Fruit fly (Drosophila melanogaster) whole organism, embryonic: ENCODE results near the gene CG9674.
A peak's percentile ranks its signal among the peaks of the same experiment; 100 is the strongest.

Experiments
- Adf1 ChIP-seq: fragments of 200-800 bp; sonication (Bioruptor generic); IDR thresholded peaks from 2 replicates; pipeline ENCODE4 v1.3.6; 2022; ENCODE audit warnings: missing biosample characterization, missing genetic modification characterization
- CG10274 ChIP-seq: fragments of 200-800 bp; sonication (Bioruptor generic); optimal IDR thresholded peaks from 3 replicates; lab custom pipeline; 2017; ENCODE audit warnings: missing biosample characterization, mild to moderate bottlenecking, missing genetic modification characterization
- CG10366 ChIP-seq: fragments of 200-800 bp; sonication (Bioruptor generic); IDR thresholded peaks from 2 replicates; pipeline ENCODE4 v1.3.6; 2022; ENCODE audit warnings: missing biosample characterization, missing genetic modification characterization
- CG10654 ChIP-seq: fragments of 200-800 bp; sonication (Bioruptor generic); optimal IDR thresholded peaks from 2 replicates; lab custom pipeline; 2016; ENCODE audit warnings: missing biosample characterization, missing genetic modification characterization
- CG10959 ChIP-seq: fragments of 200-800 bp; sonication (Bioruptor generic); IDR thresholded peaks from 2 replicates; pipeline ENCODE4 v1.3.6; 2022; ENCODE audit warnings: missing biosample characterization, missing genetic modification characterization
- CG12104 ChIP-seq: fragments of 200-800 bp; sonication (Bioruptor generic); optimal IDR thresholded peaks from 3 replicates; lab custom pipeline; 2016; ENCODE audit warnings: missing biosample characterization, missing genetic modification characterization
- CG12299 ChIP-seq: fragments of 200-800 bp; sonication (Bioruptor generic); optimal IDR thresholded peaks from 2 replicates; lab custom pipeline; 2018; ENCODE audit warnings: missing biosample characterization, mild to moderate bottlenecking, missing genetic modification characterization
- CG12744 ChIP-seq: fragments of 200-800 bp; sonication (Bioruptor generic); optimal IDR thresholded peaks from 2 replicates; lab custom pipeline; 2016; ENCODE audit warnings: missing biosample characterization, missing genetic modification characterization
- CG12942 ChIP-seq: fragments of 200-800 bp; sonication (Bioruptor generic); optimal IDR thresholded peaks from 3 replicates; lab custom pipeline; 2016; ENCODE audit warnings: missing biosample characterization, missing genetic modification characterization
- CG14965 ChIP-seq: fragments of 200-800 bp; sonication (Bioruptor generic); optimal IDR thresholded peaks from 2 replicates; lab custom pipeline; 2016; ENCODE audit warnings: missing biosample characterization, missing genetic modification characterization, borderline replicate concordance
- CG15011 ChIP-seq: fragments of 200-800 bp; sonication (Bioruptor generic); optimal IDR thresholded peaks from 3 replicates; lab custom pipeline; 2018; ENCODE audit warnings: missing biosample characterization, mild to moderate bottlenecking, missing genetic modification characterization
- CG15073 ChIP-seq: fragments of 200-800 bp; sonication (Bioruptor generic); optimal IDR thresholded peaks from 2 replicates; lab custom pipeline; 2016; ENCODE audit warnings: missing biosample characterization, missing genetic modification characterization
- CG1647 ChIP-seq: fragments of 200-800 bp; sonication (Bioruptor generic); optimal IDR thresholded peaks from 3 replicates; lab custom pipeline; 2016; ENCODE audit warnings: missing biosample characterization, missing genetic modification characterization
- CG17359 ChIP-seq: fragments of 200-800 bp; sonication (Bioruptor generic); optimal IDR thresholded peaks from 3 replicates; lab custom pipeline; 2018; ENCODE audit warnings: missing biosample characterization, mild to moderate bottlenecking, missing genetic modification characterization, moderate library complexity
- CG2889 ChIP-seq: fragments of 200-800 bp; sonication (Bioruptor generic); IDR thresholded peaks from 3 replicates; pipeline ENCODE4 v1.3.6; 2022; ENCODE audit warnings: missing biosample characterization, missing genetic modification characterization
- CG31388 ChIP-seq: fragments of 200-800 bp; sonication (Bioruptor generic); optimal IDR thresholded peaks from 2 replicates; lab custom pipeline; 2016; ENCODE audit warnings: missing biosample characterization, missing genetic modification characterization
- CG4360 ChIP-seq: fragments of 200-800 bp; sonication (Bioruptor generic); IDR thresholded peaks from 2 replicates; pipeline ENCODE4 v1.3.6; 2022; ENCODE audit warnings: missing biosample characterization, missing genetic modification characterization
- CG5245 ChIP-seq: fragments of 200-800 bp; sonication (Bioruptor generic); optimal IDR thresholded peaks from 3 replicates; lab custom pipeline; 2016; ENCODE audit warnings: missing biosample characterization, missing genetic modification characterization
- CG7786 ChIP-seq: fragments of 200-800 bp; sonication (Bioruptor generic); optimal IDR thresholded peaks from 2 replicates; lab custom pipeline; 2016; ENCODE audit warnings: missing biosample characterization, missing genetic modification characterization
- CG8924 ChIP-seq: fragments of 200-800 bp; optimal IDR thresholded peaks from 3 replicates; lab custom pipeline; 2019; ENCODE audit warnings: missing biosample characterization, mild to moderate bottlenecking, missing genetic modification characterization, moderate library complexity
- CG9609 ChIP-seq: fragments of 200-800 bp; sonication (Bioruptor generic); optimal IDR thresholded peaks from 3 replicates; lab custom pipeline; 2016; ENCODE audit warnings: missing biosample characterization, missing genetic modification characterization
- D19B ChIP-seq: fragments of 200-800 bp; sonication (Bioruptor generic); optimal IDR thresholded peaks from 2 replicates; lab custom pipeline; 2017; ENCODE audit warnings: missing biosample characterization, mild to moderate bottlenecking, missing genetic modification characterization
- Max ChIP-seq: fragments of 200-800 bp; sonication (Bioruptor generic); optimal IDR thresholded peaks from 2 replicates; lab custom pipeline; 2016; ENCODE audit warnings: missing biosample characterization, mild to moderate bottlenecking, missing genetic modification characterization
- Neu2 ChIP-seq: fragments of 200-800 bp; sonication (Bioruptor generic); optimal IDR thresholded peaks from 3 replicates; lab custom pipeline; 2016; ENCODE audit warnings: missing biosample characterization, missing genetic modification characterization, borderline replicate concordance
- PHDP ChIP-seq: fragments of 200-800 bp; sonication (Bioruptor generic); optimal IDR thresholded peaks from 3 replicates; lab custom pipeline; 2018; ENCODE audit warnings: missing biosample characterization, mild to moderate bottlenecking, missing genetic modification characterization, moderate library complexity
- Rx ChIP-seq: fragments of 200-800 bp; sonication (Bioruptor generic); IDR thresholded peaks from 2 replicates; pipeline ENCODE4 v1.3.6; 2022; ENCODE audit warnings: missing biosample characterization, missing genetic modification characterization
- Sox100B ChIP-seq: fragments of 200-800 bp; sonication (Bioruptor generic); optimal IDR thresholded peaks from 3 replicates; lab custom pipeline; 2018; ENCODE audit warnings: missing biosample characterization, mild to moderate bottlenecking, missing genetic modification characterization
- Stat92E ChIP-seq, 3 experiments: fragments of >200 bp in 2 of 3; fragments of 200-800 bp in 1 of 3; sonication (Bioruptor generic) in 1 of 3; optimal IDR thresholded peaks; 2 replicates each; lab custom pipeline; 2017 to 2019; ENCODE audit warnings: missing biosample characterization in 3 of 3, missing genetic modification characterization in 3 of 3, mild to moderate bottlenecking in 1 of 3, moderate library complexity in 1 of 3
- Usf ChIP-seq: fragments of 200-800 bp; sonication (Bioruptor generic); optimal IDR thresholded peaks from 2 replicates; lab custom pipeline; 2017; ENCODE audit warnings: missing genotype, missing biosample characterization, missing genetic modification characterization
- ac ChIP-seq: fragments of 200-800 bp; sonication (Bioruptor generic); optimal IDR thresholded peaks from 3 replicates; lab custom pipeline; 2017; ENCODE audit warnings: missing biosample characterization, mild to moderate bottlenecking, missing genetic modification characterization
- ash1 ChIP-seq: fragments of 200-800 bp; sonication (Bioruptor generic); optimal IDR thresholded peaks from 2 replicates; lab custom pipeline; 2018; ENCODE audit warnings: missing biosample characterization, mild to moderate bottlenecking, missing genetic modification characterization
- bcd ChIP-seq: fragments of 200-800 bp; sonication (Bioruptor generic); optimal IDR thresholded peaks from 2 replicates; lab custom pipeline; 2017; ENCODE audit warnings: missing biosample characterization, mild to moderate bottlenecking, missing genetic modification characterization
- bigmax ChIP-seq: fragments of 200-800 bp; sonication (Bioruptor generic); optimal IDR thresholded peaks from 2 replicates; lab custom pipeline; 2018; ENCODE audit warnings: missing biosample characterization, mild to moderate bottlenecking, missing genetic modification characterization
- danr ChIP-seq: fragments of 200-800 bp; sonication (Bioruptor generic); IDR thresholded peaks from 2 replicates; pipeline ENCODE4 v1.3.6; 2022; ENCODE audit warnings: missing biosample characterization, missing genetic modification characterization
- dati ChIP-seq: fragments of 200-800 bp; sonication (Bioruptor generic); IDR thresholded peaks from 2 replicates; pipeline ENCODE4 v1.3.6; 2022; ENCODE audit warnings: missing biosample characterization, missing genetic modification characterization
- dmrt99B ChIP-seq: fragments of 200-800 bp; sonication (Bioruptor generic); optimal IDR thresholded peaks from 2 replicates; lab custom pipeline; 2018; ENCODE audit warnings: missing biosample characterization, mild to moderate bottlenecking, missing genetic modification characterization, moderate library complexity
- gcm2 ChIP-seq: fragments of 200-800 bp; sonication (Bioruptor generic); optimal IDR thresholded peaks from 2 replicates; lab custom pipeline; 2016; ENCODE audit warnings: missing biosample characterization, missing genetic modification characterization
- kay ChIP-seq: fragments of 200-800 bp; sonication (Bioruptor generic); optimal IDR thresholded peaks from 2 replicates; lab custom pipeline; 2016; ENCODE audit warnings: missing biosample characterization, missing genetic modification characterization
- klu ChIP-seq: fragments of 200-800 bp; sonication (Bioruptor generic); IDR thresholded peaks from 2 replicates; pipeline ENCODE4 v1.3.6; 2022; ENCODE audit warnings: missing biosample characterization, missing genetic modification characterization
- knrl ChIP-seq: fragments of 200-800 bp; sonication (Bioruptor generic); IDR thresholded peaks from 3 replicates; pipeline ENCODE4 v1.3.6; 2022; ENCODE audit warnings: missing biosample characterization, missing genetic modification characterization; ENCODE audit not compliant: partially characterized antibody
- onecut ChIP-seq: fragments of 200-800 bp; sonication (Bioruptor generic); IDR thresholded peaks from 2 replicates; pipeline ENCODE4 v1.3.6; 2022; ENCODE audit warnings: missing biosample characterization, missing genetic modification characterization
- pum ChIP-seq: fragments of 200-800 bp; sonication (Bioruptor generic); optimal IDR thresholded peaks from 2 replicates; lab custom pipeline; 2016; ENCODE audit warnings: missing biosample characterization, missing genetic modification characterization
- salm ChIP-seq: fragments of 200-800 bp; sonication (Bioruptor generic); optimal IDR thresholded peaks from 2 replicates; lab custom pipeline; 2018; ENCODE audit warnings: missing biosample characterization, mild to moderate bottlenecking, missing genetic modification characterization
- sens ChIP-seq: fragments of 200-800 bp; sonication (Bioruptor generic); peaks from one replicate; lab custom pipeline; 2016; ENCODE audit warnings: missing biosample characterization, missing genetic modification characterization
- sens-2 ChIP-seq: fragments of 200-800 bp; sonication (Bioruptor generic); IDR thresholded peaks from 2 replicates; pipeline ENCODE4 v1.3.6; 2022; ENCODE audit warnings: missing biosample characterization, missing genetic modification characterization
- sim ChIP-seq: fragments of 200-800 bp; sonication (Bioruptor generic); IDR thresholded peaks from 2 replicates; pipeline ENCODE4 v1.3.6; 2022; ENCODE audit warnings: missing biosample characterization, missing genetic modification characterization
- slbo ChIP-seq: fragments of 200-800 bp; sonication (Bioruptor generic); IDR thresholded peaks from 2 replicates; pipeline ENCODE4 v1.3.6; 2022; ENCODE audit warnings: missing biosample characterization, missing genetic modification characterization
- stc ChIP-seq: fragments of 200-800 bp; sonication (Bioruptor generic); IDR thresholded peaks from 2 replicates; pipeline ENCODE4 v1.3.6; 2022; ENCODE audit warnings: missing biosample characterization, missing genetic modification characterization
- sug ChIP-seq: fragments of 200-800 bp; optimal IDR thresholded peaks from 2 replicates; lab custom pipeline; 2019; ENCODE audit warnings: missing biosample characterization, mild to moderate bottlenecking, missing genetic modification characterization, moderate library complexity
- wek ChIP-seq: fragments of 200-800 bp; sonication (Bioruptor generic); optimal IDR thresholded peaks from 3 replicates; lab custom pipeline; 2018; ENCODE audit warnings: missing biosample characterization, mild to moderate bottlenecking, missing genetic modification characterization, moderate library complexity
- zfh1 ChIP-seq: fragments of 200-800 bp; sonication (Bioruptor generic); IDR thresholded peaks from 3 replicates; pipeline ENCODE4 v1.3.6; 2022; ENCODE audit warnings: missing biosample characterization, missing genetic modification characterization

Gene CG9674

dm6 chr3L:16844920-16845573 is 37.5 kb upstream of the CG9674 start, which contains the start of the genes kud and Zcchc7 (continued):
- peak; percentile 25 for TF ChIP-seq CG1647 (GFP tag; lab: Kevin White, UChicago)
- TF ChIP-seq kay (GFP tag; lab: Kevin White, UChicago) = peak; percentile 38
- peak; percentile 69 for TF ChIP-seq CG8924 (tag; lab: Kevin White, UChicago)
- no peak for TF ChIP-seq CG12744 (GFP tag; lab: Kevin White, UChicago)
- TF ChIP-seq D19B (GFP tag; lab: Kevin White, UChicago) = peak; percentile 23
- TF ChIP-seq CG10959 = no peak
- TF ChIP-seq sim (GFP tag; lab: Robert Waterston, UW) = no peak
- TF ChIP-seq Neu2 (GFP tag; lab: Kevin White, UChicago) = no peak
- TF ChIP-seq Stat92E (GFP tag; optimal IDR thresholded peaks at IDR 0.05; lab: Kevin White, UChicago) = no peak
- TF ChIP-seq dmrt99B (tag; lab: Kevin White, UChicago) = no peak
- TF ChIP-seq ash1 (GFP tag; lab: Kevin White, UChicago) = no peak
- peak; percentile 61 for TF ChIP-seq PHDP
- TF ChIP-seq zfh1 (GFP tag; lab: Robert Waterston, UW) = no peak
- TF ChIP-seq CG4360 (GFP tag; lab: Robert Waterston, UW) = no peak
- peak; percentile 21 for TF ChIP-seq gcm2 (GFP tag; lab: Kevin White, UChicago)
- TF ChIP-seq Rx = no peak
- TF ChIP-seq salm = no peak
- peak; percentile 42 for TF ChIP-seq CG10654
- peak; percentile 21 for TF ChIP-seq CG12299 (tag; lab: Kevin White, UChicago)
- peak; percentile 89 for TF ChIP-seq sens (GFP tag; lab: Kevin White, UChicago)
- TF ChIP-seq Adf1 (GFP tag; lab: Robert Waterston, UW) = no peak
- no peak for TF ChIP-seq danr
- no peak for TF ChIP-seq ac (GFP tag; lab: Kevin White, UChicago)
- TF ChIP-seq CG14965 = no peak
- no peak for TF ChIP-seq CG15073 (GFP tag; lab: Kevin White, UChicago)
- no peak for TF ChIP-seq CG17359 (tag; lab: Kevin White, UChicago)
- peak; percentile 17 for TF ChIP-seq CG12942 (GFP tag; lab: Kevin White, UChicago)
- peak; percentile 47 for TF ChIP-seq CG9609
- no peak for TF ChIP-seq wek (GFP tag; lab: Kevin White, UChicago)
- TF ChIP-seq bcd = no peak
- TF ChIP-seq stc (GFP tag; lab: Robert Waterston, UW) = no peak
- peak; percentile 86 for TF ChIP-seq sug (tag; lab: Kevin White, UChicago)
- TF ChIP-seq Sox100B (GFP tag; lab: Kevin White, UChicago) = no peak
- peak; percentile 31 for TF ChIP-seq pum (GFP tag; lab: Kevin White, UChicago)
- no peak for TF ChIP-seq onecut (GFP tag; lab: Robert Waterston, UW)
- no peak for TF ChIP-seq CG15011 (GFP tag; lab: Kevin White, UChicago)
- TF ChIP-seq bigmax (GFP tag; lab: Kevin White, UChicago) = no peak
- no peak for TF ChIP-seq CG2889 (GFP tag; lab: Robert Waterston, UW)
- TF ChIP-seq sens-2 (GFP tag; lab: Robert Waterston, UW) = peak; percentile 10; the same call in 1 of the 2 replicates
- no peak for TF ChIP-seq knrl
- TF ChIP-seq dati = no peak
- peak; percentile 55 for TF ChIP-seq CG12104 (GFP tag; lab: Kevin White, UChicago)
- TF ChIP-seq slbo = peak; percentile 60
- TF ChIP-seq CG7786 (GFP tag; lab: Kevin White, UChicago) = peak; percentile 44
- no peak for TF ChIP-seq CG5245 (GFP tag; lab: Kevin White, UChicago)
- TF ChIP-seq Usf = peak; percentile 26
- TF ChIP-seq CG31388 (GFP tag; lab: Kevin White, UChicago) = peak; percentile 6
- no peak for TF ChIP-seq CG10274
- TF ChIP-seq CG10366 (GFP tag; lab: Robert Waterston, UW) = peak; percentile 24; the same call in 1 of the 2 replicates
- TF ChIP-seq Max (GFP tag; lab: Kevin White, UChicago) = peak; percentile 57
- no peak for TF ChIP-seq klu (GFP tag; lab: Robert Waterston, UW)
